Worm (Caenorhabditis elegans): ENCODE results near the gene C16C8.21.

C16C8.21 gene

DNA sequence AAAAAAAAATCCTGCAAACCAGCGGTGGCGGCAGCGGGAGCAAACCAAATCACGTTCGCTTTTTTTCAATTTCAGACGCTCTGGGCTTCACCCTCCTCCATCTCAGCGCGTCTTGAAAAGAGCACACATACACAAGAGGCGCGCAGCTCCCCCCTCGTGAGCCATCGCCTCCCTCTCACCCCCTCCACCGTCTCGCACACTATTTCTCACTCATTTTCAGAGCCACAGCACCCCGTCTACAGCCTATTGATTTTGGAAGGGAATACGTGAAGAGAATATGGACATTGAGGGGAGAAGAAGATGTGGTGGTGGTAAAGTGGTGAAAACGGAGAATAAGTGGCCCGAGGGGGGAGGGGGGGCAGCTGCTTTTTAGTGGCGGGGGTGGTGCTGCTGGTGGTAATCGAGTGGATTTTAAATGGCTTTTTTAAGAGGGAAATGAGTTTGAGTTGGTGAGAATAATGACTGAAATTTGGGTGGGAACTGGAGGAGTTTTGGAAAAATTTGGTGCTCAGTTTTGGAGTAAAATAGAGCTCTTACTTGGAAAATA, 19.8 kb upstream of the C16C8.21 start (continued):
- TF ChIP-seq lin-15B (tag; optimal IDR thresholded peaks at IDR 0.05): no peak
- no peak for TF ChIP-seq jun-1 (tag; optimal IDR thresholded peaks at IDR 0.05)
- TF ChIP-seq ceh-82 (tag; optimal IDR thresholded peaks at IDR 0.05): peak in 1 of 3 experiments; percentile 46
- no peak for TF ChIP-seq snpc-4 (tag; optimal IDR thresholded peaks at IDR 0.05)
- no peak for TF ChIP-seq hlh-4 (tag; optimal IDR thresholded peaks at IDR 0.05)
- no peak for TF ChIP-seq fkh-4 (tag; optimal IDR thresholded peaks at IDR 0.05; ENCODE audit: borderline replicate concordance)
- TF ChIP-seq ama-1 (optimal IDR thresholded peaks at IDR 0.05): no peak
- TF ChIP-seq tlp-1 (tag; optimal IDR thresholded peaks at IDR 0.05): no peak
- no peak for TF ChIP-seq ceh-8 (GFP tag; optimal IDR thresholded peaks at IDR 0.05)
- no peak for TF ChIP-seq mdl-1 (tag; optimal IDR thresholded peaks at IDR 0.05)
- TF ChIP-seq efl-3 (GFP tag; optimal IDR thresholded peaks at IDR 0.05): no peak
- TF ChIP-seq aha-1 (tag; optimal IDR thresholded peaks at IDR 0.05): no peak
- no peak for TF ChIP-seq nhr-85 (tag)
- no peak for TF ChIP-seq alr-1 (tag; optimal IDR thresholded peaks at IDR 0.05; ENCODE audit: borderline replicate concordance)
- peak; percentile 49 for TF ChIP-seq ces-1 (GFP tag; optimal IDR thresholded peaks at IDR 0.05)
- TF ChIP-seq hlh-17 (GFP tag; optimal IDR thresholded peaks at IDR 0.05; ENCODE audit: borderline replicate concordance): no peak
- TF ChIP-seq lin-13 (GFP tag; optimal IDR thresholded peaks at IDR 0.05): no peak
- TF ChIP-seq pax-3 (tag; optimal IDR thresholded peaks at IDR 0.05): no peak
- no peak for TF ChIP-seq nhr-19 (GFP tag; conservative IDR thresholded peaks at IDR 0.05)
- no peak for TF ChIP-seq sox-4 (tag; optimal IDR thresholded peaks at IDR 0.05)
- TF ChIP-seq efl-1 (optimal IDR thresholded peaks at IDR 0.05): peak; percentile 17 to 38
- no peak for TF ChIP-seq efl-1 (GFP tag; optimal IDR thresholded peaks at IDR 0.05 in 1 of 2)
- TF ChIP-seq nhr-237 (tag; optimal IDR thresholded peaks at IDR 0.05): no peak
- TF ChIP-seq nhr-71 (tag; optimal IDR thresholded peaks at IDR 0.05): peak; percentile 16
- no peak for TF ChIP-seq irx-1 (tag; optimal IDR thresholded peaks at IDR 0.05)
- peak; percentile 25 for TF ChIP-seq swsn-7 (tag; optimal IDR thresholded peaks at IDR 0.05)
- no peak for TF ChIP-seq ceh-90 (tag; optimal IDR thresholded peaks at IDR 0.05)
- peak; percentile 32 for TF ChIP-seq unc-86 (tag; optimal IDR thresholded peaks at IDR 0.05)
- TF ChIP-seq fkh-8 (tag; optimal IDR thresholded peaks at IDR 0.05): peak; percentile 62
- no peak for TF ChIP-seq C16A3.4 (tag; optimal IDR thresholded peaks at IDR 0.05)
- no peak for TF ChIP-seq vab-15 (tag; optimal IDR thresholded peaks at IDR 0.05)
- no peak for TF ChIP-seq C04F5.9 (tag; optimal IDR thresholded peaks at IDR 0.05)

DNA sequence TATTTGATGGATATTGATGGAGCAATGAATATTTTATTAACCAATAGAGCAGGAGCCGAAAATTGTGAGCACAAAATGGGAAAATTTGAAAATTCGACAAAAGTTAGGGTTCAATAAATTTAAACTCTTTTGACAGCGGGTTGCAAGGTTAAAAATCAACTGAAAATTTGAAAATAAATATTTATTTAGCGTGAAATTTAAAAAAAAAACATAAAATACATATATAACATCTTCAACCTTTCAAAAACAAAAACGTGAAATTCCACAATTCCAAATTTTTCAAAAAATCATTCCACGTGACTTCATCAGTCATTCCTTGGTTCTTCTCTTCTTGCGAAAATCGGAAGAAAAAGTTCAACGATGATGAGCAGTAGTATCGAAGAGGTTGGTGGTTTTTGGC, 18.6 kb upstream of the C16C8.21 start, which contains the start of gene C16C8.18:
C16C8.18 (plus strand) TSS at position 301 of the 400 bp plus-strand sequence.
- TF ChIP-seq nhr-28 (tag; optimal IDR thresholded peaks at IDR 0.05) (no peak), unc-98 (GFP tag; IDR thresholded peaks at IDR 0.05) (no peak), jun-1 (tag; optimal IDR thresholded peaks at IDR 0.05) (no peak), nhr-90 (tag; optimal IDR thresholded peaks at IDR 0.05; ENCODE audit: poor library complexity) (no peak), fkh-8 (tag; optimal IDR thresholded peaks at IDR 0.05) (no peak), nhr-11 (tag; optimal IDR thresholded peaks at IDR 0.05) (no peak), mep-1 (tag; optimal IDR thresholded peaks at IDR 0.05) (no peak), ceh-88 (GFP tag; IDR thresholded peaks at IDR 0.05) (no peak), fos-1 (tag; optimal IDR thresholded peaks at IDR 0.05) (no peak), fkh-4 (tag; optimal IDR thresholded peaks at IDR 0.05; ENCODE audit: borderline replicate concordance) (no peak), tlp-1 (tag; optimal IDR thresholded peaks at IDR 0.05) (no peak), nhr-12 (tag; optimal IDR thresholded peaks at IDR 0.05) (no peak), mef-2 (tag; optimal IDR thresholded peaks at IDR 0.05) (no peak), sptf-1 (tag; optimal IDR thresholded peaks at IDR 0.05) (no peak), F16B12.6 (tag; optimal IDR thresholded peaks at IDR 0.05) (no peak), snpc-4 (tag; optimal IDR thresholded peaks at IDR 0.05) (no peak), grh-1 (GFP tag; IDR thresholded peaks at IDR 0.05) (no peak), unc-30 (tag; optimal IDR thresholded peaks at IDR 0.05) (no peak)
